Fruit fly (Drosophila melanogaster): ENCODE measurements around the gene Eip74EF.

DNA sequence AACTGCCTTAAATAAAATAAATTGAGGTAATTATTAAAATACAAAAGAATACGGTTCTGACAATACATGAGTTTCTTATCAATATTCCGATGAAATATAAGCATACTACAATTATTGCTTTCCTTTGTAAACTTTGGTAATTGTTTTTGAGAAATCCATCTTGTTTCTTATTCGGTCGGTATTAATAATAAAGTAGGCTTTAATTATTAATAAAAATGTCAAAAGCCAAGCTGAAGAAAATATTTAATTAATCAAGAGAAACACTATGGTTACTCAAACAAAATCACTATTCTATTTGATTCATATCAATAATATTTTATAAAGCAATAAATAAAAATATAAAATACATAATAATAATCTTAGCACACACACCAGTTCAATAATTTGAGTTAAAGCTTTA lies 27.5 kb upstream of the Eip74EF start, which contains the start of gene CG43085:
- TF ChIP-seq CTCF (optimal IDR thresholded peaks at IDR 0.05): no peak
- no peak for TF ChIP-seq CG8478 (optimal IDR thresholded peaks at IDR 0.05)

Measured in S2 (cell line).